Fruit fly (Drosophila melanogaster): ENCODE results near the gene tim.
A peak's percentile ranks its signal among the peaks of the same experiment; 100 is the strongest.

Gene tim

DNA sequence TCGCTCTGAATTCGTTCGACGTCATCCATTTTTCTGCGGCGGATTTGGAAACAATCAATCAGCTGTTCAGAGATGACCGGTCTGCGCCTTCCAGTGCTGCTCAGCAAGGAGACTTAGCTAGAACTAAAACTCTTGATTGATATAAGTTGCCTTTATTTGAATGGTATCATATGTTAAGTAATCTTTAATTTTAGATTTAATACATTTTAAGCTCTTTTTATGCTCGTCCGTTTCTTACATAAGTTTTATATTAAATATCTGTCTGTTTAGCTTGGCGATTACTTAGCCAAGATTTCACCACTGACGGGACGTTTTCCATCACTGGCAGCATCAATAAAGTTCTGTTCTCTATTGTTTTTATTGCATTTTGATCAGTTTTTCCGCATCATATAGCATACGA lies 50.9 kb downstream of the tim start, which contains the start of the genes Cog3 and Sec5 (continued):
- peak; percentile 65 for TF ChIP-seq tin (GFP tag; optimal IDR thresholded peaks at IDR 0.05)
- peak; percentile 17 for TF ChIP-seq HmgD (GFP tag; optimal IDR thresholded peaks at IDR 0.05)
- no peak for TF ChIP-seq Lim3 (GFP tag; IDR thresholded peaks at IDR 0.05)
- TF ChIP-seq MTF-1 (GFP tag; optimal IDR thresholded peaks at IDR 0.05; ENCODE audit: borderline replicate concordance) = no peak
- TF ChIP-seq slp2 (GFP tag; optimal IDR thresholded peaks at IDR 0.05) = peak; percentile 6
- no peak for TF ChIP-seq oc (tag; optimal IDR thresholded peaks at IDR 0.05)
- TF ChIP-seq shn (GFP tag; optimal IDR thresholded peaks at IDR 0.05) = peak; percentile 45
- TF ChIP-seq insv (GFP tag; optimal IDR thresholded peaks at IDR 0.05) = peak in 1 of 2 experiments; percentile 28
- peak; percentile 61 for TF ChIP-seq Chrac-16 (GFP tag; optimal IDR thresholded peaks at IDR 0.05)
- peak; percentile 55; the same call in 2 of the 3 replicates for TF ChIP-seq Dbx (GFP tag; IDR thresholded peaks at IDR 0.05)
- TF ChIP-seq CG12942 (GFP tag; optimal IDR thresholded peaks at IDR 0.05) = peak; percentile 18
- no peak for TF ChIP-seq CG16779 (GFP tag; IDR thresholded peaks at IDR 0.05)
- no peak for TF ChIP-seq cg (GFP tag; optimal IDR thresholded peaks at IDR 0.05)
- TF ChIP-seq Meics (GFP tag; optimal IDR thresholded peaks at IDR 0.05) = no peak
- peak; percentile 17; the same call in 1 of the 3 replicates for TF ChIP-seq CG14050 (GFP tag; IDR thresholded peaks at IDR 0.05)
- peak; percentile 60 for TF ChIP-seq rib (GFP tag; IDR thresholded peaks at IDR 0.05)
- peak; percentile 67 for TF ChIP-seq zen (tag; optimal IDR thresholded peaks at IDR 0.05)
- TF ChIP-seq lmd (GFP tag; IDR thresholded peaks at IDR 0.05) = peak; percentile 71
- TF ChIP-seq Hr51 (GFP tag; optimal IDR thresholded peaks at IDR 0.05) = peak in 1 of 2 experiments; percentile 73
- TF ChIP-seq CG5953 (GFP tag; IDR thresholded peaks at IDR 0.05) = no peak
- TF ChIP-seq CG17912 (GFP tag; optimal IDR thresholded peaks at IDR 0.05) = peak; percentile 36
- TF ChIP-seq CG17186 (GFP tag; optimal IDR thresholded peaks at IDR 0.05) = peak; percentile 60
- TF ChIP-seq pho (GFP tag; optimal IDR thresholded peaks at IDR 0.05) = peak; percentile 29
- no peak for TF ChIP-seq gcm2 (GFP tag; optimal IDR thresholded peaks at IDR 0.05)
- TF ChIP-seq chn (GFP tag; optimal IDR thresholded peaks at IDR 0.05) = peak; percentile 47
- TF ChIP-seq lov (optimal IDR thresholded peaks at IDR 0.05) = no peak
- TF ChIP-seq lov (GFP tag; IDR thresholded peaks at IDR 0.05) = no peak
- TF ChIP-seq CG7963 (GFP tag; IDR thresholded peaks at IDR 0.05; ENCODE audit: partially characterized antibody) = no peak
- TF ChIP-seq B-H2 (GFP tag; optimal IDR thresholded peaks at IDR 0.05) = no peak
- no peak for TF ChIP-seq eve (GFP tag; optimal IDR thresholded peaks at IDR 0.05)
- no peak for TF ChIP-seq Dfd (GFP tag; optimal IDR thresholded peaks at IDR 0.05)
- peak; percentile 82 for TF ChIP-seq CG34422 (GFP tag; IDR thresholded peaks at IDR 0.05)
- peak; percentile 45 for TF ChIP-seq CG30020 (tag; optimal IDR thresholded peaks at IDR 0.05)
- peak; percentile 45 to 52 for TF ChIP-seq dpn (GFP tag; optimal IDR thresholded peaks at IDR 0.05)
- peak; percentile 83 for TF ChIP-seq CG12391 (tag; optimal IDR thresholded peaks at IDR 0.05)
- TF ChIP-seq CG4617 (GFP tag; optimal IDR thresholded peaks at IDR 0.05; ENCODE audit: borderline replicate concordance) = peak; percentile 74
- TF ChIP-seq D (optimal IDR thresholded peaks at IDR 0.05) = no peak
- TF ChIP-seq D (GFP tag; optimal IDR thresholded peaks at IDR 0.05) = peak; percentile 74
- TF ChIP-seq mam (GFP tag; optimal IDR thresholded peaks at IDR 0.05) = peak; percentile 54
- TF ChIP-seq Mad (GFP tag; optimal IDR thresholded peaks at IDR 0.05) = peak; percentile 80
- TF ChIP-seq CG9727 (GFP tag; optimal IDR thresholded peaks at IDR 0.05) = peak; percentile 51
- peak; percentile 78 for TF ChIP-seq slbo (GFP tag; IDR thresholded peaks at IDR 0.05)
- peak; percentile 3 for TF ChIP-seq Mes4 (GFP tag; optimal IDR thresholded peaks at IDR 0.05)
- peak in 1 of 3 experiments; percentile 59 for TF ChIP-seq lola (GFP tag; optimal IDR thresholded peaks at IDR 0.05)
- peak in 1 of 2 experiments; percentile 35 for TF ChIP-seq tll (GFP tag; optimal IDR thresholded peaks at IDR 0.05)
- peak; percentile 72 for TF ChIP-seq CoRest (tag; optimal IDR thresholded peaks at IDR 0.05)
- TF ChIP-seq klu (GFP tag; IDR thresholded peaks at IDR 0.05) = peak; percentile 60; the same call in 1 of the 2 replicates
- peak; percentile 32 for TF ChIP-seq CG8359 (GFP tag; optimal IDR thresholded peaks at IDR 0.05; ENCODE audit: borderline replicate concordance)
- TF ChIP-seq CG9797 (GFP tag; optimal IDR thresholded peaks at IDR 0.05) = peak; percentile 41
- peak; percentile 43; the same call in 1 of the 2 replicates for TF ChIP-seq ssp (GFP tag; IDR thresholded peaks at IDR 0.05)
- peak; percentile 54 for TF ChIP-seq CG16815 (GFP tag; optimal IDR thresholded peaks at IDR 0.05)
